Worm (Caenorhabditis elegans): ENCODE measurements around the gene zig-6.

ce11 chrX:5151866-5152265 is 37.0 kb downstream of the zig-6 start:
- TF ChIP-seq snpc-4 (GFP tag; optimal IDR thresholded peaks at IDR 0.05) (no peak), snpc-4 (tag; optimal IDR thresholded peaks at IDR 0.05) (no peak), pha-4 (tag; optimal IDR thresholded peaks at IDR 0.05) (no peak), T07F8.4 (tag; optimal IDR thresholded peaks at IDR 0.05) (no peak), lsl-1 (GFP tag; optimal IDR thresholded peaks at IDR 0.05) (no peak), F57C9.4 (tag; optimal IDR thresholded peaks at IDR 0.05) (no peak), unc-62 (GFP tag; optimal IDR thresholded peaks at IDR 0.05) (no peak), F22D6.2 (tag; optimal IDR thresholded peaks at IDR 0.05) (no peak), efl-1 (GFP tag; optimal IDR thresholded peaks at IDR 0.05) (no peak), let-607 (tag; optimal IDR thresholded peaks at IDR 0.05) (no peak), hsf-1 (GFP tag; IDR thresholded peaks at IDR 0.05) (no peak)
